Worm (Caenorhabditis elegans) whole organism, L3 larva: ENCODE results near the gene aptf-3.

Experiments used
- R02D3.7 ChIP-seq: fragments of 150-350 bp; optimal IDR thresholded peaks from 2 replicates; lab custom pipeline; 2014; ENCODE audit warnings: missing biosample characterization, missing genetic modification characterization
- aly-2 ChIP-seq: fragments of 150-350 bp; optimal IDR thresholded peaks from 2 replicates; lab custom pipeline; 2014; ENCODE audit warnings: missing biosample characterization, missing genetic modification characterization
- ceh-9 ChIP-seq: sonication (generic microtip); optimal IDR thresholded peaks from 2 replicates; lab custom pipeline; 2018; ENCODE audit warnings: missing biosample characterization, missing genetic modification characterization
- daf-12 ChIP-seq: fragments of 150-350 bp; optimal IDR thresholded peaks from 2 replicates; lab custom pipeline; 2014; ENCODE audit warnings: missing biosample characterization, missing genetic modification reagents, missing genetic modification characterization
- egl-27 ChIP-seq: sonication (generic microtip); optimal IDR thresholded peaks from 4 replicates; lab custom pipeline; 2017; ENCODE audit warnings: missing biosample characterization, missing genetic modification reagents, missing genetic modification characterization
- elt-1 ChIP-seq: fragments of 150-350 bp; optimal IDR thresholded peaks from 2 replicates; lab custom pipeline; 2014; ENCODE audit warnings: missing biosample characterization, missing genetic modification characterization
- elt-2 ChIP-seq: sonication (generic microtip); optimal IDR thresholded peaks from 2 replicates; lab custom pipeline; 2016; ENCODE audit warnings: missing genetic modification reagents, mild to moderate bottlenecking, missing genetic modification characterization, missing compliant biosample characterization
- eor-1 ChIP-seq, 2 experiments: fragments of 150-350 bp; optimal IDR thresholded peaks; 2 replicates each; lab custom pipeline; 2014 to 2018; ENCODE audit warnings: missing biosample characterization in 2 of 2, missing genetic modification characterization in 2 of 2
- fkh-10 ChIP-seq: sonication (generic microtip); optimal IDR thresholded peaks from 2 replicates; lab custom pipeline; 2017; ENCODE audit warnings: missing biosample characterization, missing genetic modification reagents, missing genetic modification characterization
- fos-1 ChIP-seq: fragments of 150-350 bp; optimal IDR thresholded peaks from 2 replicates; lab custom pipeline; 2014; ENCODE audit warnings: missing biosample characterization, missing genetic modification characterization
- hmg-11 ChIP-seq: sonication (generic microtip); optimal IDR thresholded peaks from 2 replicates; lab custom pipeline; 2016; ENCODE audit warnings: missing genetic modification characterization, missing compliant biosample characterization
- jun-1 ChIP-seq: fragments of 150-350 bp; optimal IDR thresholded peaks from 2 replicates; lab custom pipeline; 2014; ENCODE audit warnings: missing biosample characterization, missing genetic modification reagents, missing genetic modification characterization
- lin-15B ChIP-seq: fragments of 150-350 bp; optimal IDR thresholded peaks from 2 replicates; lab custom pipeline; 2014; ENCODE audit warnings: missing biosample characterization, missing genetic modification characterization
- lin-39 ChIP-seq: fragments of 150-350 bp; optimal IDR thresholded peaks from 2 replicates; lab custom pipeline; 2018; ENCODE audit warnings: missing biosample characterization, missing genetic modification reagents, missing genetic modification characterization
- lsy-12 ChIP-seq: sonication (generic microtip); optimal IDR thresholded peaks from 2 replicates; lab custom pipeline; 2016; ENCODE audit warnings: mild to moderate bottlenecking, missing genetic modification characterization, missing compliant biosample characterization
- mdl-1 ChIP-seq: fragments of 150-350 bp; optimal IDR thresholded peaks from 2 replicates; lab custom pipeline; 2014; ENCODE audit warnings: missing biosample characterization, missing genetic modification characterization
- mml-1 ChIP-seq: fragments of 150-350 bp; sonication (generic microtip); optimal IDR thresholded peaks from 3 replicates; lab custom pipeline; 2014; ENCODE audit warnings: missing biosample characterization, missing genetic modification characterization
- nfya-1 ChIP-seq: sonication (generic microtip); optimal IDR thresholded peaks from 2 replicates; lab custom pipeline; 2017; ENCODE audit warnings: missing genetic modification characterization, mild to moderate bottlenecking, missing compliant biosample characterization, antibody characterized with exemption, moderate library complexity; ENCODE audit not compliant: insufficient read depth
- nhr-237 ChIP-seq: fragments of 150-350 bp; optimal IDR thresholded peaks from 2 replicates; lab custom pipeline; 2014; ENCODE audit warnings: missing biosample characterization, missing genetic modification characterization
- nhr-25 ChIP-seq: sonication (generic microtip); optimal IDR thresholded peaks from 2 replicates; lab custom pipeline; 2017; ENCODE audit warnings: missing biosample characterization, missing genetic modification characterization
- nhr-28 ChIP-seq: fragments of 150-350 bp; optimal IDR thresholded peaks from 2 replicates; lab custom pipeline; 2014; ENCODE audit warnings: missing biosample characterization, missing genetic modification characterization
- nhr-43 ChIP-seq: sonication (generic microtip); optimal IDR thresholded peaks from 2 replicates; lab custom pipeline; 2016; ENCODE audit warnings: mild to moderate bottlenecking, missing genetic modification characterization, missing compliant biosample characterization; ENCODE audit not compliant: poor library complexity, severe bottlenecking
- nhr-76 ChIP-seq: fragments of 150-350 bp; sonication (generic microtip); optimal IDR thresholded peaks from 5 replicates; lab custom pipeline; 2014; ENCODE audit warnings: missing biosample characterization, missing genetic modification characterization
- pha-4 ChIP-seq: fragments of 150-350 bp; optimal IDR thresholded peaks from 2 replicates; lab custom pipeline; 2014; ENCODE audit warnings: missing biosample characterization, missing genetic modification reagents, missing genetic modification characterization
- pqm-1 ChIP-seq: fragments of 150-350 bp; optimal IDR thresholded peaks from 2 replicates; lab custom pipeline; 2017; ENCODE audit warnings: missing biosample characterization, missing genetic modification characterization, inconsistent platforms
- sea-2 ChIP-seq: fragments of 150-350 bp; sonication (generic microtip); optimal IDR thresholded peaks from 4 replicates; lab custom pipeline; 2014; ENCODE audit warnings: missing biosample characterization, missing genetic modification reagents, missing genetic modification characterization
- skn-1 ChIP-seq: fragments of 150-350 bp; optimal IDR thresholded peaks from 2 replicates; lab custom pipeline; 2014; ENCODE audit warnings: missing biosample characterization, missing genetic modification characterization
- snpc-4 ChIP-seq: fragments of 150-350 bp; optimal IDR thresholded peaks from 2 replicates; lab custom pipeline; 2014; ENCODE audit warnings: missing biosample characterization, missing genetic modification characterization
- tbx-2 ChIP-seq: sonication (generic microtip); optimal IDR thresholded peaks from 2 replicates; lab custom pipeline; 2016; ENCODE audit warnings: mild to moderate bottlenecking, missing genetic modification characterization, missing compliant biosample characterization
- unc-39 ChIP-seq: sonication (generic microtip); optimal IDR thresholded peaks from 4 replicates; lab custom pipeline; 2017; ENCODE audit warnings: missing biosample characterization, missing genetic modification characterization
- unc-62 ChIP-seq: fragments of 150-350 bp; sonication (generic microtip); optimal IDR thresholded peaks from 4 replicates; lab custom pipeline; 2014; ENCODE audit warnings: missing biosample characterization, missing genetic modification reagents, missing genetic modification characterization
- ztf-11 ChIP-seq: fragments of 150-350 bp; optimal IDR thresholded peaks from 2 replicates; lab custom pipeline; 2014; ENCODE audit warnings: missing biosample characterization, missing genetic modification characterization
- ztf-4 ChIP-seq: fragments of 150-350 bp; optimal IDR thresholded peaks from 2 replicates; lab custom pipeline; 2014; ENCODE audit warnings: missing biosample characterization, missing genetic modification characterization

The aptf-3 gene

DNA sequence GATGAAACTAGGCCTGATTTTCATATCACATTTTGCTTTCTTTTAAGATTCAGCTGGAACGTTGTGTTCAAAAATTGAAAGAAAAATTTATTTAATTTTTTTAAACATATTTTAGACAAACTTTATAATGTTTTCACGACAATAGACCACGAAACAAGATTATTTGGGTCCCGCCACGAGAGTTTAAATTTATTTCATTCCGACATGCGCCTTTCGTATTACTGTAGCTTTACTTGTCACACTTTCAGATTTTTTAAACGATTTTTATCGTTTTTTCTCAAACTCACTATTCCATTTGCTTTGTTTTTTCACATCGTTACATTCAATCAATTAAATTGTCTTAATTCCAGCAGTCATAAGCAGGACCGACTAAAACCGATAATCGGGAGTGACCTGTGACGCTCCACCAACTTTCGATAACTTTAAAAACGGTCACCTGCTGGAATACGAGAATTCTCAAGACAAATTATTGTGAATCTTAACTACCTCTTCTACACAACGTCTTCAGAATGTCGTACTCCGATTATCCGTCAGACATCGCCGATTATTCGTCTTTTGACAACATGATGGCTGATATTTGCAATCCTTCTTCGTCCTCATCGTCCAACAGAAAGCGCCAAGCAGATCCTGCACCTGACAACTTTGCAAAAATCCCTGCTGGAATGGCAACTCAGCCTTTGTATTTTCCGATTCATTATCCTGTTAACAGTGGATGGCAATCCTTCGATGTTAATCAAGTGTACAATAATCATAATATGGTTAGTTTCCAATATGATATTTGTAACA is at the start of gene aptf-3:
aptf-3 (plus strand) TSS at position 351 of the 786 bp plus-strand sequence.
- no peak for TF ChIP-seq pha-4 (tag; lab: Kevin White, UChicago)
- TF ChIP-seq mdl-1: no peak
- no peak for TF ChIP-seq elt-2 (tag; lab: Kevin White, UChicago)
- no peak for TF ChIP-seq snpc-4 (tag; lab: Kevin White, UChicago)
- TF ChIP-seq aly-2: no peak
- no peak for TF ChIP-seq nhr-76 (tag; lab: Kevin White, UChicago)
- no peak for TF ChIP-seq nhr-237 (tag; lab: Kevin White, UChicago)
- TF ChIP-seq nhr-43 (tag; lab: Kevin White, UChicago): no peak
- TF ChIP-seq sea-2 (GFP tag; lab: Kevin White, UChicago): no peak
- TF ChIP-seq egl-27 (tag; lab: Kevin White, UChicago): no peak
- TF ChIP-seq fos-1 (tag; lab: Kevin White, UChicago): no peak
- TF ChIP-seq mml-1: no peak
- TF ChIP-seq R02D3.7 (tag; lab: Kevin White, UChicago): no peak
- no peak for TF ChIP-seq unc-39
- no peak for TF ChIP-seq lin-15B (tag; lab: Kevin White, UChicago)
- TF ChIP-seq hmg-11 (tag; lab: Kevin White, UChicago): no peak
- TF ChIP-seq tbx-2 (tag; lab: Kevin White, UChicago): no peak
- TF ChIP-seq eor-1 (tag; optimal IDR thresholded peaks at IDR 0.05; lab: Kevin White, UChicago): no peak

DNA sequence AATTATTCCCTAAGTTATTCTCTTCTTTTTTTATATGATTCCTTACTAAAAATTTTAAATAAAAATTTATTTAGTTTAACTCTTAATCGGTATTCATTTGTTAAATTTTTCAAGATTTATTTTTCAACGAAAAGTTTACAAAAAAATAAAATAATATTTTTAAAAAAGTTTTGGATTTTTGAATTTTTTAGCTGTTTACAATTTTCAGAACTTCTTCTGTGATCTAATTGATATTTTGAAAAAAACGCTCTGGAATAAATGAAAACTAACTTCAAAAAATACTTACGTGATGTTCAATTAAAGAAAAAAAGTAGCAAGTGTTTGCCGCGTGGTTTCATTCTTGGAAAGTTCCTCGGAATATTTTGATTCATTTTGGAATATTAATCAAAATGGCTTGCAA is 48.7 kb upstream of the aptf-3 start, which contains the start of gene decr-1.2:
decr-1.2 (plus strand) TSS at position 301 of the 400 bp plus-strand sequence.
- TF ChIP-seq ztf-4 (tag; lab: Kevin White, UChicago) (no peak), ztf-11 (tag; lab: Kevin White, UChicago) (no peak), aly-2 (no peak), lsy-12 (no peak), elt-2 (tag; lab: Kevin White, UChicago) (no peak), snpc-4 (tag; lab: Kevin White, UChicago) (no peak), unc-62 (GFP tag; lab: Kevin White, UChicago) (no peak), egl-27 (tag; lab: Kevin White, UChicago) (no peak), nhr-28 (tag; lab: Kevin White, UChicago) (no peak), eor-1 (tag; optimal IDR thresholded peaks at IDR 0.05; lab: Kevin White, UChicago) (no peak)

DNA sequence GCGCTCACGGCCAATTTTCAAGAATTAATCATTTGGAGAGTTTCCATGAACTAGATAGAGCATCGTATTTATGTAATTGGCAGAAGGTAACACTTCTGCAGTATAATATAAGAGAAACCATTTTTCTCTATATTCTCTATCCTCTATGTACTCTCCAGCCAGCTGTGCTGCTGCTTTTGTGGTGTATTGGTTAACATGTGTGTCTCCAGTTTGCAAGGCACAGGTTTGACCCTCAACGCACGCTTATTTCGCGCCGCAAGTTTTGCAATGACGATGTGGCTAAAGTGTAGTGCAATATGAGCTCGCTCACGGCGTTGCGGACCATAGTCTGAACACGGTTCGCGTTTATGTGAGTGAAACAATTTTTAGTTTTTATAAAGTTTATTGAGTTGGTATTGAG is 47.0 kb upstream of the aptf-3 start:
- TF ChIP-seq elt-2 (tag; lab: Kevin White, UChicago) (peak; percentile 36), snpc-4 (tag; lab: Kevin White, UChicago) (peak; percentile 11), lin-39 (tag; lab: Kevin White, UChicago) (peak; percentile 54), skn-1 (tag; lab: Kevin White, UChicago) (peak; percentile 36), lsy-12 (peak; percentile 22), egl-27 (tag; lab: Kevin White, UChicago) (peak; percentile 22), pha-4 (tag; lab: Kevin White, UChicago) (peak; percentile 77), nfya-1 (tag; lab: Kevin White, UChicago) (peak; percentile 52), jun-1 (tag; lab: Kevin White, UChicago) (peak; percentile 17), ceh-9 (tag; lab: Kevin White, UChicago) (no peak), nhr-43 (tag; lab: Kevin White, UChicago) (peak; percentile 70), hmg-11 (tag; lab: Kevin White, UChicago) (no peak), nhr-25 (tag; lab: Kevin White, UChicago) (peak; percentile 40), tbx-2 (tag; lab: Kevin White, UChicago) (peak; percentile 42), lin-15B (tag; lab: Kevin White, UChicago) (no peak), pqm-1 (tag; lab: Kevin White, UChicago) (no peak), elt-1 (tag; lab: Kevin White, UChicago) (no peak)
- TF ChIP-seq, all 47 proteins: peak for 12

DNA sequence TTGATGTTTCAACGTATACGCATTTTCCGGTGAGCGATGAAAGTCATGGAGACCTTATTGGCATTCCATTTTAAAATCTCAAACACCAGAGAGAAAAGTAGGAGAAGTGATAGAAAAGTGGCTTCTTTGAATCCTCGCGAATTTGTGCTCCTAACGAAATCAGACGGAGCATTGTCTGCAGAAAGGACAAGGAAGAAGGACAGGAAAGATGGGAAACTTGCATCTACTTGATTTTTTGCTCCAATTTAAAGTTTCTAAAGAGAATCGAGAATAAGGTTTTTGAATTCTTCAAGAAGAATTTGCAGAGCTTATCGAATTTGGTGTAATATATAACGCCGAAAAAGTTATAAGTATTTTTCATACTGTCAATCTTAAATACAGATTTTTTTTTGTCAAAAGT is 42.9 kb upstream of the aptf-3 start:
- TF ChIP-seq daf-12 (tag; lab: Kevin White, UChicago) (no peak), eor-1 (tag; optimal IDR thresholded peaks at IDR 0.05; lab: Kevin White, UChicago) (no peak), ceh-9 (tag; lab: Kevin White, UChicago) (no peak), elt-1 (tag; lab: Kevin White, UChicago) (no peak), nhr-25 (tag; lab: Kevin White, UChicago) (no peak), elt-2 (tag; lab: Kevin White, UChicago) (no peak), fkh-10 (GFP tag; lab: Kevin White, UChicago) (peak; percentile 47), mdl-1 (no peak)
